Worm (Caenorhabditis elegans) whole organism, L1 larva: Measurements from ENCODE around the gene hpo-33.

ENCODE experiments used
- C34B4.2 ChIP-seq: sonication (generic microtip); optimal IDR thresholded peaks from 2 replicates; lab custom pipeline; 2017; ENCODE audit warnings: mild to moderate bottlenecking, missing genetic modification characterization, missing compliant biosample characterization
- F16B12.6 ChIP-seq: fragments of 150-350 bp; optimal IDR thresholded peaks from 2 replicates; lab custom pipeline; 2014; ENCODE audit warnings: missing biosample characterization, missing genetic modification characterization
- aha-1 ChIP-seq: fragments of 150-350 bp; optimal IDR thresholded peaks from 2 replicates; lab custom pipeline; 2014; ENCODE audit warnings: missing biosample characterization, missing genetic modification characterization
- aly-2 ChIP-seq: fragments of 150-350 bp; optimal IDR thresholded peaks from 2 replicates; lab custom pipeline; 2014; ENCODE audit warnings: missing biosample characterization, missing genetic modification characterization
- blmp-1 ChIP-seq: fragments of 150-350 bp; optimal IDR thresholded peaks from 2 replicates; lab custom pipeline; 2014; ENCODE audit warnings: missing biosample characterization, missing genetic modification characterization
- ceh-8 ChIP-seq: fragments of 200-800 bp; sonication (Bioruptor generic); optimal IDR thresholded peaks from 2 replicates; lab custom pipeline; 2018; ENCODE audit warnings: mild to moderate bottlenecking, missing genetic modification characterization, moderate library complexity, missing compliant biosample characterization
- ceh-90 ChIP-seq: sonication (generic microtip); optimal IDR thresholded peaks from 2 replicates; lab custom pipeline; 2016; ENCODE audit warnings: missing genetic modification characterization, missing compliant biosample characterization
- dsc-1 ChIP-seq: sonication (generic microtip); optimal IDR thresholded peaks from 2 replicates; lab custom pipeline; 2016; ENCODE audit warnings: mild to moderate bottlenecking, missing genetic modification characterization, missing compliant biosample characterization
- efl-1 ChIP-seq, 4 experiments: fragments of 150-350 bp; optimal IDR thresholded peaks in 3 of 4; peaks in 1 of 4; 1 replicate in 1 of 4; 2 replicates in 3 of 4; lab custom pipeline; 2014; ENCODE audit warnings: missing biosample characterization in 2 of 4, missing genetic modification characterization in 2 of 4, missing genetic modification reagents in 2 of 4
- efl-3 ChIP-seq: fragments of 200-800 bp; sonication (Bioruptor generic); optimal IDR thresholded peaks from 2 replicates; lab custom pipeline; 2018; ENCODE audit warnings: mild to moderate bottlenecking, missing genetic modification characterization, missing compliant biosample characterization
- elt-2 ChIP-seq: sonication (generic microtip); optimal IDR thresholded peaks from 2 replicates; lab custom pipeline; 2016; ENCODE audit warnings: missing genetic modification characterization, mild to moderate bottlenecking, inconsistent platforms, missing compliant biosample characterization, missing genetic modification reagents
- elt-3 ChIP-seq, 6 experiments: fragments of 150-350 bp in 1 of 6; sonication (generic microtip); optimal IDR thresholded peaks; 2 replicates each; lab custom pipeline; 2017 to 2018; ENCODE audit warnings: missing biosample characterization in 6 of 6, missing genetic modification characterization in 6 of 6, inconsistent platforms in 1 of 6
- ets-5 ChIP-seq: fragments of 200-800 bp; sonication (Bioruptor generic); IDR thresholded peaks from 2 replicates; pipeline ENCODE4 v1.3.6; 2022; ENCODE audit warnings: missing genetic modification characterization, missing compliant biosample characterization
- fkh-4 ChIP-seq: sonication (generic microtip); optimal IDR thresholded peaks from 2 replicates; lab custom pipeline; 2016; ENCODE audit warnings: missing compliant biosample characterization, missing genetic modification characterization, borderline replicate concordance
- lin-39 ChIP-seq: fragments of 150-350 bp; optimal IDR thresholded peaks from 2 replicates; lab custom pipeline; 2014; ENCODE audit warnings: missing biosample characterization, missing genetic modification reagents, missing genetic modification characterization
- lir-3 ChIP-seq: sonication (generic microtip); optimal IDR thresholded peaks from 2 replicates; lab custom pipeline; 2016; ENCODE audit warnings: mild to moderate bottlenecking, missing genetic modification characterization, moderate library complexity, missing compliant biosample characterization; ENCODE audit not compliant: poor library complexity
- lsy-2 ChIP-seq, 2 experiments: fragments of 150-350 bp; optimal IDR thresholded peaks; 2 replicates each; lab custom pipeline; 2014; ENCODE audit warnings: missing biosample characterization in 2 of 2, missing genetic modification characterization in 2 of 2
- mdl-1 ChIP-seq, 2 experiments: fragments of 150-350 bp; optimal IDR thresholded peaks; 2 replicates each; lab custom pipeline; 2014 to 2017; ENCODE audit warnings: missing biosample characterization in 2 of 2, missing genetic modification characterization in 2 of 2, inconsistent platforms in 1 of 2
- mef-2 ChIP-seq: fragments of 150-350 bp; optimal IDR thresholded peaks from 2 replicates; lab custom pipeline; 2014; ENCODE audit warnings: missing biosample characterization, missing genetic modification characterization
- nhr-11 ChIP-seq: fragments of 150-350 bp; optimal IDR thresholded peaks from 2 replicates; lab custom pipeline; 2014; ENCODE audit warnings: missing biosample characterization, missing genetic modification characterization
- nhr-12 ChIP-seq: sonication (generic microtip); optimal IDR thresholded peaks from 2 replicates; lab custom pipeline; 2017; ENCODE audit warnings: missing biosample characterization, missing genetic modification characterization
- nhr-76 ChIP-seq: sonication (generic microtip); optimal IDR thresholded peaks from 2 replicates; lab custom pipeline; 2017; ENCODE audit warnings: missing biosample characterization, missing genetic modification characterization
- nhr-77 ChIP-seq: fragments of 150-350 bp; optimal IDR thresholded peaks from 2 replicates; lab custom pipeline; 2014; ENCODE audit warnings: missing biosample characterization, missing genetic modification characterization
- nhr-84 ChIP-seq: sonication (generic microtip); optimal IDR thresholded peaks from 2 replicates; lab custom pipeline; 2017; ENCODE audit warnings: missing biosample characterization, missing genetic modification characterization
- nhr-90 ChIP-seq: sonication (generic microtip); optimal IDR thresholded peaks from 2 replicates; lab custom pipeline; 2016; ENCODE audit warnings: mild to moderate bottlenecking, missing genetic modification characterization, missing compliant biosample characterization; ENCODE audit not compliant: poor library complexity
- rnt-1 ChIP-seq: sonication (generic microtip); optimal IDR thresholded peaks from 2 replicates; lab custom pipeline; 2016; ENCODE audit warnings: mild to moderate bottlenecking, missing genetic modification characterization, moderate library complexity, missing compliant biosample characterization
- skn-1 ChIP-seq: fragments of 150-350 bp; optimal IDR thresholded peaks from 2 replicates; lab custom pipeline; 2014; ENCODE audit warnings: missing biosample characterization, missing genetic modification characterization
- swsn-7 ChIP-seq: sonication (generic microtip); optimal IDR thresholded peaks from 2 replicates; lab custom pipeline; 2016; ENCODE audit warnings: missing genetic modification characterization, missing compliant biosample characterization
- unc-62 ChIP-seq: fragments of 150-350 bp; optimal IDR thresholded peaks from 2 replicates; lab custom pipeline; 2014; ENCODE audit warnings: missing biosample characterization, missing genetic modification reagents, missing genetic modification characterization
- xbp-1 ChIP-seq: sonication (generic microtip); optimal IDR thresholded peaks from 2 replicates; lab custom pipeline; 2016; ENCODE audit warnings: missing genetic modification characterization, missing compliant biosample characterization

hpo-33 gene

DNA sequence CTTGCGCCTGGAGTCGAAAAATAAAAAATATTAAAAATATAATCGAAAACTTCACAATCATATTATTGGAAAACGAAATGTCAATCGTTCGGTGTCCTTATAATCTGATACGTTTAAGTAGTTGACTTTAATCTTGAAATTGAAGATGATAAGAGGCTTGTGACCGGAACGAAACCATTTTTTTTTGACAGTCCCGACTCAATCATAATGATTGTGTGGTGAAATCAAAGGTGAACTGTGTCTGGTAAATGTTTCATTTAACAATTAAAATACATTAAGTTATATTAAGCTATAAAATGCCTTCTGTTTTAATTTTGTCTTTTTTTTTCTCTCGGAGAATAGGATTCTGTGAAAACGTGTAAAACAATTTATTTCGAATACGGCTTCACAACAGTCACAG is 35.5 kb downstream of the hpo-33 start, which contains the start of gene T05E12.3:
Gene T05E12.3, minus strand, starts transcription at position 101 of the 400 bp plus-strand sequence.
- TF ChIP-seq unc-62 (GFP tag; lab: Kevin White, UChicago) (no peak), skn-1 (tag; lab: Kevin White, UChicago) (no peak)

DNA sequence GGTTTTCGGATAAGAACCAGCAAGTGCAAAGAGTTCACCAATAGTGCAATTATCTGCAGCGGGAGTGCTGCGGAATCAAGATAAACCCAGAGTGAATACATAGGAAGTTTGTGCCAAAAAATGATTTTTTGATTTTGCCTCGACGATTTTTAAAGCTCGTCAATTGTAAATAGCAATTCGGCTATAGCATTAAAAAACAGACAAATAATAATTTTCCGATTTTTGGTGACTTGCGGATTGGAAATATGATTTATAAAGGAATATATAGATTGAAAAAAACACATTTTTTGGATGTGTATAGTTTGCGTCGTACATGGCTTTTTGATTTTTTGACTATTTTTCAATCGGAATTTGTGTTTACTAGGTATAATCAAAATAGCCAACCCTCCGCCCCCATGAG is 37.4 kb downstream of the hpo-33 start, which contains the start of gene srw-20:
Gene srw-20, minus strand, starts transcription at position 101 of the 400 bp plus-strand sequence.
- TF ChIP-seq F16B12.6: no peak
- TF ChIP-seq dsc-1 (tag; lab: Kevin White, UChicago): no peak
- no peak for TF ChIP-seq C34B4.2
- TF ChIP-seq nhr-11 (tag; lab: Kevin White, UChicago): no peak
- no peak for TF ChIP-seq ceh-8 (GFP tag; lab: Kevin White, UChicago)
- no peak for TF ChIP-seq aha-1 (tag; lab: Kevin White, UChicago)
- TF ChIP-seq fkh-4 (tag; lab: Kevin White, UChicago): no peak
- TF ChIP-seq ceh-90 (tag; lab: Kevin White, UChicago): no peak
- TF ChIP-seq nhr-77 (tag; lab: Kevin White, UChicago): no peak
- no peak for TF ChIP-seq blmp-1 (tag; lab: Kevin White, UChicago)
- no peak for TF ChIP-seq efl-3
- no peak for TF ChIP-seq nhr-84 (tag; lab: Kevin White, UChicago)
- no peak for TF ChIP-seq lsy-2 (tag; optimal IDR thresholded peaks at IDR 0.05; lab: Kevin White, UChicago)
- no peak for TF ChIP-seq rnt-1 (tag; lab: Kevin White, UChicago)
- TF ChIP-seq, all 84 proteins: peak for 0

ce11 chrV:17082718-17083117 is 40.4 kb downstream of the hpo-33 start, which contains the start of gene T05E12.9:
TSS of gene T05E12.9 (minus strand) at chrV:17082818.
- no peak for TF ChIP-seq xbp-1
- no peak for TF ChIP-seq mef-2
- TF ChIP-seq swsn-7 (tag; lab: Kevin White, UChicago): no peak
- no peak for TF ChIP-seq nhr-12 (tag; lab: Kevin White, UChicago)
- no peak for TF ChIP-seq aly-2 (tag; lab: Kevin White, UChicago)
- TF ChIP-seq, all 84 proteins: peak for 0

DNA sequence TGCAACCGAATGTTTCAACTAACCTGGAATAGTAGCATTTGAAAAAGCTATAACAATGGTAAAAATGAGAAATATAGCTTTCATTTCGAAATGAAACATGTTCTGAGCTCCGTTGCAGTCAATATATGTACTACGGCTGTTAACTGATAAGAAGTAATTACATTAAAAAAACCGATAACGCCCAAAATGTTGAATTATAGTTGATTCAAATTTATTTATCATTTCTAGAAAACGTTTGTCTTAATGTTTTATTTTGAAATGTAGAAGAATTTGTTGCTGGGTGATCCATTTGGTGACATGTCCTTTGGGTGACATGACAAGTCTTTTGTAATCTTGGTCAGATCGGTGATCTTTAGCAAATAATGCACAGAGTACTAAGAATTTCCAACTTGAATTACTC is 47.0 kb downstream of the hpo-33 start, which contains the start of gene T05E12.6:
Gene T05E12.6, minus strand, starts transcription at position 101 of the 400 bp plus-strand sequence.
- TF ChIP-seq efl-1 (optimal IDR thresholded peaks at IDR 0.05; lab: Kevin White, UChicago): no peak
- TF ChIP-seq efl-1 (GFP tag; optimal IDR thresholded peaks at IDR 0.05 in 1 of 2; lab: Kevin White, UChicago): no peak
- no peak for TF ChIP-seq aly-2 (tag; lab: Kevin White, UChicago)
- TF ChIP-seq mdl-1 (tag; optimal IDR thresholded peaks at IDR 0.05; lab: Kevin White, UChicago): no peak
- no peak for TF ChIP-seq nhr-76 (tag; lab: Kevin White, UChicago)
- TF ChIP-seq lsy-2 (tag; optimal IDR thresholded peaks at IDR 0.05; lab: Kevin White, UChicago): no peak
- no peak for TF ChIP-seq nhr-84 (tag; lab: Kevin White, UChicago)
- TF ChIP-seq aha-1 (tag; lab: Kevin White, UChicago): no peak
- no peak for TF ChIP-seq ets-5 (GFP tag; lab: Robert Waterston, UW)
- no peak for TF ChIP-seq dsc-1 (tag; lab: Kevin White, UChicago)
- no peak for TF ChIP-seq lir-3 (tag; lab: Kevin White, UChicago)

DNA sequence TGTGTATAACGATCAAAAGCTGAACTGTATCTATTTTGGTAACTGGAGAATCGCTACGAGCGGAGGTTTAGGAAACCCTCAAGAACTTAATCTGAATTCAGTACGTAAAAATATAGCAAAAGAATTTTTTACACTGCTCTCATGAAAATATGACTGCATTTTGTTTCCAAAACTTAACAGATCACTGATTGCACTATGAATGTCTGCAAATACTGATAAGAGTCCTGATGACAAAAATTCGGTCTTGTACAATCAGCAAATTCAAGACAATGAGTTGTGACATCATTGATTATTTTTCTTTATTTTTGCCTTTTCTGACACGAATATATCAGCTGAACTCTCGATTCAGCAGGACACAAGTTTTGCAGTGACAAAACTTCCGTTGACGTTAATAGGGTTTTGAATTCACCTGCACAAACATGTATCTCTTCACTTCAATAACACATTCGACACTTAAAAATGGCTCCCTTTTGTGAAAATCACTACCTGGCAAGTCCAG is 47.6 kb downstream of the hpo-33 start, which contains the start of gene srh-237:
Gene srh-237, plus strand, starts transcription at position 449 of the 499 bp plus-strand sequence.
- TF ChIP-seq elt-2 (tag; lab: Kevin White, UChicago) (peak; percentile 74), lin-39 (tag; lab: Kevin White, UChicago) (no peak), nhr-90 (tag; lab: Kevin White, UChicago) (no peak)
- TF ChIP-seq, all 84 proteins: peak for 1

DNA sequence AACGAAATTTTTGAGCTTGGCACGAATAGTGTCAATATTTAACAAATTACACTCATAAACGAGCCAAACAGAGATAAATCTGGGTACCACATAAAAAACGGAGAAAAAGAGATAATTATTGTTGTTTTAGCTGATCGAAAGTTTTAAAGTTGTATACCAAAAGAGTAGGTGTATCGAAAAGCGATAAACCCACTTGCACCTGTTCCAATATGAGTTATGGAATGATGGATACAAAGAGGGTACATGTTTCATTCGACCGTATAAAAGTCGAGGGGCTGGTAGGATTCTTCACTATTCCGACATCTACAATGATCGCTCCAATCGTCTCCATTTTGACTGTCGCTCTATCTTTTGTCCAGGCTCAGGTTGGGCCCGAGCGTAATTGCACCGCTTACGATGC is 49.9 kb downstream of the hpo-33 start, which contains the start of gene ZK218.1:
Gene ZK218.1, plus strand, starts transcription at position 301 of the 400 bp plus-strand sequence.
- TF ChIP-seq elt-3 (tag; optimal IDR thresholded peaks at IDR 0.05; lab: Kevin White, UChicago): no peak
- TF ChIP-seq efl-1 (optimal IDR thresholded peaks at IDR 0.05; lab: Kevin White, UChicago): no peak
- peak in 1 of 2 experiments; percentile 35 for TF ChIP-seq efl-1 (GFP tag; optimal IDR thresholded peaks at IDR 0.05 in 1 of 2; lab: Kevin White, UChicago)
